Fruit fly (Drosophila melanogaster) S2 (cell line): ENCODE data around the gene sov.

Experiments
- CG8478 ChIP-seq: fragments of >200 bp; optimal IDR thresholded peaks from 2 replicates; lab custom pipeline; 2018
- CTCF ChIP-seq, 2 experiments: fragments of >200 bp; optimal IDR thresholded peaks; 2 replicates each; lab custom pipeline; 2018

DNA sequence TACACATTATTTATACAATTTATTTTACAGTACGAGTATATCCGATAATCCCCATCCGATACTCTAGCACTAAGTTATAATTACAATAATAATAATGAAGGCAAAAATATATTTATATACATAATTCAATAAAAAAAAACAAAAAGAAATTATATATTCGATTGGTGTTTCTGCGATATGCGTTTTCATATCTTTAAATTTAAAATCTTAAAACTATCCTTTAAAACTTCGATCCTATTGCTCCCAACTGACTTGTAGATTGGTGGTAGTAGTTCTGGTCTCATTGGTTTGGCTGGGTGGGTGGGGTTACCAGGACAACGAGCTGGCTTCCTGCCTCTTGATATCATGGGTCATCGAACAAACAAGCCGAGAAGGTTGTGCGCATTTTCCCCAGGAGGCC is 57.6 kb downstream of the sov start, which contains the start of gene iav:
- no peak for TF ChIP-seq CG8478 (lab: Kevin White, UChicago)
- TF ChIP-seq CTCF (optimal IDR thresholded peaks at IDR 0.05; lab: Kevin White, UChicago) = no peak
